Worm (Caenorhabditis elegans): ENCODE data around the gene T04F3.3.

ce11 chrV:11799252-11799822, 40.6 kb downstream of the T04F3.3 start:
- TF ChIP-seq nhr-237 (tag; optimal IDR thresholded peaks at IDR 0.05): no peak
- TF ChIP-seq lsy-2 (tag; optimal IDR thresholded peaks at IDR 0.05): peak in 1 of 2 experiments; percentile 67
- TF ChIP-seq nhr-6 (tag; optimal IDR thresholded peaks at IDR 0.05): no peak
- no peak for TF ChIP-seq daf-12 (tag; optimal IDR thresholded peaks at IDR 0.05)
- TF ChIP-seq lin-39 (tag; optimal IDR thresholded peaks at IDR 0.05): no peak
